Fruit fly (Drosophila melanogaster) whole organism, embryonic: Measurements from ENCODE around the gene CG11893.
A peak's percentile ranks its signal among the peaks of the same experiment; 100 is the strongest.

Experiments
- CG10431 ChIP-seq: fragments of 200-800 bp; sonication (Bioruptor generic); optimal IDR thresholded peaks from 3 replicates; lab custom pipeline; 2018; ENCODE audit warnings: missing biosample characterization, mild to moderate bottlenecking, missing genetic modification characterization
- CG10462 ChIP-seq: fragments of 200-800 bp; sonication (Bioruptor generic); optimal IDR thresholded peaks from 2 replicates; lab custom pipeline; 2016; ENCODE audit warnings: missing biosample characterization, missing genetic modification characterization
- CG12104 ChIP-seq: fragments of 200-800 bp; sonication (Bioruptor generic); optimal IDR thresholded peaks from 3 replicates; lab custom pipeline; 2016; ENCODE audit warnings: missing biosample characterization, missing genetic modification characterization
- CG12155 ChIP-seq: fragments of 200-800 bp; sonication (Bioruptor generic); optimal IDR thresholded peaks from 3 replicates; lab custom pipeline; 2016; ENCODE audit warnings: missing biosample characterization, missing genetic modification characterization
- CG12659 ChIP-seq: fragments of 200-800 bp; sonication (Bioruptor generic); optimal IDR thresholded peaks from 3 replicates; lab custom pipeline; 2017; ENCODE audit warnings: mild to moderate bottlenecking, missing biosample characterization, missing genetic modification reagents, missing genetic modification characterization
- CG15073 ChIP-seq: fragments of 200-800 bp; sonication (Bioruptor generic); optimal IDR thresholded peaks from 2 replicates; lab custom pipeline; 2016; ENCODE audit warnings: missing biosample characterization, missing genetic modification characterization
- CG17802 ChIP-seq: fragments of 200-800 bp; sonication (Bioruptor generic); optimal IDR thresholded peaks from 2 replicates; lab custom pipeline; 2018; ENCODE audit warnings: missing biosample characterization, mild to moderate bottlenecking, missing genetic modification characterization, moderate library complexity
- CG18764 ChIP-seq: fragments of 200-800 bp; sonication (Bioruptor generic); optimal IDR thresholded peaks from 3 replicates; lab custom pipeline; 2016; ENCODE audit warnings: missing biosample characterization, missing genetic modification characterization
- CG3163 ChIP-seq: fragments of 200-800 bp; sonication (Bioruptor generic); optimal IDR thresholded peaks from 3 replicates; lab custom pipeline; 2016; ENCODE audit warnings: missing biosample characterization, missing genetic modification characterization
- CG3281 ChIP-seq: fragments of 200-800 bp; sonication (Bioruptor generic); optimal IDR thresholded peaks from 3 replicates; lab custom pipeline; 2017; ENCODE audit warnings: missing biosample characterization, mild to moderate bottlenecking, missing genetic modification characterization
- CG34422 ChIP-seq: fragments of 200-800 bp; sonication (Bioruptor generic); IDR thresholded peaks from 3 replicates; pipeline ENCODE4 v1.3.6; 2022; ENCODE audit warnings: missing biosample characterization, missing genetic modification characterization
- CG3838 ChIP-seq: fragments of 200-800 bp; sonication (Bioruptor generic); optimal IDR thresholded peaks from 3 replicates; lab custom pipeline; 2016; ENCODE audit warnings: missing biosample characterization, missing genetic modification characterization
- CG4404 ChIP-seq: fragments of 200-800 bp; sonication (Bioruptor generic); IDR thresholded peaks from 2 replicates; pipeline ENCODE4 v1.3.6; 2022; ENCODE audit warnings: missing biosample characterization, missing genetic modification characterization
- CG4820 ChIP-seq: fragments of 200-800 bp; sonication (Bioruptor generic); optimal IDR thresholded peaks from 3 replicates; lab custom pipeline; 2016; ENCODE audit warnings: missing biosample characterization, missing genetic modification characterization
- CG4854 ChIP-seq: fragments of 200-800 bp; sonication (Bioruptor generic); optimal IDR thresholded peaks from 2 replicates; lab custom pipeline; 2016; ENCODE audit warnings: missing biosample characterization, missing genetic modification characterization, inconsistent platforms
- CG5180 ChIP-seq: fragments of 200-800 bp; sonication (Bioruptor generic); optimal IDR thresholded peaks from 3 replicates; lab custom pipeline; 2017; ENCODE audit warnings: missing biosample characterization, missing genetic modification characterization, mild to moderate bottlenecking, moderate library complexity, missing genetic modification reagents
- CG7963 ChIP-seq: fragments of 200-800 bp; sonication (Bioruptor generic); IDR thresholded peaks from 3 replicates; pipeline ENCODE4 v1.3.6; 2022; ENCODE audit warnings: missing biosample characterization, missing genetic modification characterization; ENCODE audit not compliant: partially characterized antibody
- CG8089 ChIP-seq: fragments of 200-800 bp; sonication (Bioruptor generic); optimal IDR thresholded peaks from 3 replicates; lab custom pipeline; 2016; ENCODE audit warnings: missing biosample characterization, missing genetic modification characterization
- Chrac-16 ChIP-seq: fragments of 200-800 bp; sonication (Bioruptor generic); optimal IDR thresholded peaks from 3 replicates; lab custom pipeline; 2016; ENCODE audit warnings: missing biosample characterization, missing genetic modification characterization
- CkIIα-i1 ChIP-seq: fragments of 200-800 bp; sonication (Bioruptor generic); IDR thresholded peaks from 2 replicates; pipeline ENCODE4 v1.3.6; 2022; ENCODE audit warnings: missing biosample characterization, missing genetic modification characterization
- Dbx ChIP-seq: fragments of 200-800 bp; sonication (Bioruptor generic); IDR thresholded peaks from 3 replicates; pipeline ENCODE4 v1.3.6; 2022; ENCODE audit warnings: missing biosample characterization, missing genetic modification characterization
- Ets97D ChIP-seq: fragments of 200-800 bp; sonication (Bioruptor generic); optimal IDR thresholded peaks from 3 replicates; lab custom pipeline; 2016; ENCODE audit warnings: missing biosample characterization, missing genetic modification characterization
- Fer2 ChIP-seq: fragments of 200-800 bp; sonication (Bioruptor generic); optimal IDR thresholded peaks from 2 replicates; lab custom pipeline; 2018; ENCODE audit warnings: missing biosample characterization, mild to moderate bottlenecking, missing genetic modification characterization, moderate library complexity
- HLH4C ChIP-seq: fragments of 200-800 bp; sonication (Bioruptor generic); IDR thresholded peaks from 3 replicates; pipeline ENCODE4 v1.3.6; 2022; ENCODE audit warnings: missing biosample characterization, missing genetic modification characterization; ENCODE audit not compliant: partially characterized antibody
- Meics ChIP-seq: fragments of 200-800 bp; sonication (Bioruptor generic); optimal IDR thresholded peaks from 2 replicates; lab custom pipeline; 2017; ENCODE audit warnings: missing biosample characterization, mild to moderate bottlenecking, missing genetic modification characterization
- NC2α ChIP-seq: fragments of 200-800 bp; sonication (Bioruptor generic); optimal IDR thresholded peaks from 2 replicates; lab custom pipeline; 2016; ENCODE audit warnings: missing biosample characterization, missing genetic modification characterization
- Poxn ChIP-seq: fragments of 200-800 bp; sonication (Bioruptor generic); IDR thresholded peaks from 2 replicates; pipeline ENCODE4 v1.3.6; 2022; ENCODE audit warnings: missing biosample characterization, missing genetic modification characterization
- Scr ChIP-seq: fragments of 200-800 bp; sonication (Bioruptor generic); IDR thresholded peaks from 2 replicates; pipeline ENCODE4 v1.3.6; 2022; ENCODE audit warnings: missing biosample characterization, missing genetic modification characterization; ENCODE audit not compliant: partially characterized antibody
- abd-A ChIP-seq: fragments of 200-800 bp; sonication (Bioruptor generic); optimal IDR thresholded peaks from 3 replicates; lab custom pipeline; 2019; ENCODE audit warnings: missing biosample characterization, mild to moderate bottlenecking, missing genetic modification characterization, moderate library complexity
- ara ChIP-seq: fragments of 200-800 bp; sonication (Bioruptor generic); IDR thresholded peaks from 2 replicates; pipeline ENCODE4 v1.3.6; 2022; ENCODE audit warnings: missing biosample characterization, missing genetic modification characterization
- bcd ChIP-seq: fragments of 200-800 bp; sonication (Bioruptor generic); optimal IDR thresholded peaks from 2 replicates; lab custom pipeline; 2017; ENCODE audit warnings: missing biosample characterization, mild to moderate bottlenecking, missing genetic modification characterization
- cg ChIP-seq: fragments of 200-800 bp; sonication (Bioruptor generic); optimal IDR thresholded peaks from 3 replicates; lab custom pipeline; 2019; ENCODE audit warnings: missing biosample characterization, mild to moderate bottlenecking, missing genetic modification characterization, moderate library complexity
- dimm ChIP-seq: fragments of 200-800 bp; sonication (Bioruptor generic); IDR thresholded peaks from 2 replicates; pipeline ENCODE4 v1.3.6; 2022; ENCODE audit warnings: missing biosample characterization, missing genetic modification characterization
- eyg ChIP-seq: fragments of 200-800 bp; sonication (Bioruptor generic); optimal IDR thresholded peaks from 3 replicates; lab custom pipeline; 2016; ENCODE audit warnings: missing biosample characterization, missing genetic modification characterization
- gfzf ChIP-seq: fragments of 200-800 bp; sonication (Bioruptor generic); optimal IDR thresholded peaks from 2 replicates; lab custom pipeline; 2016; ENCODE audit warnings: missing biosample characterization, mild to moderate bottlenecking, missing genetic modification characterization, moderate library complexity
- hb ChIP-seq: fragments of 200-800 bp; sonication (Bioruptor generic); IDR thresholded peaks from 3 replicates; pipeline ENCODE4 v1.3.6; 2022; ENCODE audit warnings: missing biosample characterization, missing genetic modification characterization; ENCODE audit not compliant: partially characterized antibody
- hkb ChIP-seq, 2 experiments: fragments of 200-800 bp in 1 of 2; fragments of >200 bp in 1 of 2; sonication (Bioruptor generic) in 1 of 2; IDR thresholded peaks in 1 of 2; optimal IDR thresholded peaks in 1 of 2; 2 replicates each; pipeline versions ENCODE4 v1.3.6 to Lab custom; 2017 to 2022; ENCODE audit warnings: missing biosample characterization in 1 of 2, missing genetic modification characterization in 1 of 2
- inv ChIP-seq: fragments of 200-800 bp; sonication (Bioruptor generic); IDR thresholded peaks from 2 replicates; pipeline ENCODE4 v1.3.6; 2022; ENCODE audit warnings: missing biosample characterization, missing genetic modification characterization; ENCODE audit not compliant: partially characterized antibody
- knrl ChIP-seq: fragments of 200-800 bp; sonication (Bioruptor generic); IDR thresholded peaks from 3 replicates; pipeline ENCODE4 v1.3.6; 2022; ENCODE audit warnings: missing biosample characterization, missing genetic modification characterization; ENCODE audit not compliant: partially characterized antibody
- lmd ChIP-seq: fragments of 200-800 bp; sonication (Bioruptor generic); IDR thresholded peaks from 2 replicates; pipeline ENCODE4 v1.3.6; 2022; ENCODE audit warnings: missing biosample characterization, missing genetic modification characterization
- oc ChIP-seq: fragments of 200-800 bp; sonication (Bioruptor generic); optimal IDR thresholded peaks from 2 replicates; lab custom pipeline; 2018; ENCODE audit warnings: missing biosample characterization, mild to moderate bottlenecking, missing genetic modification characterization, moderate library complexity
- odd ChIP-seq: fragments of 200-800 bp; sonication (Bioruptor generic); optimal IDR thresholded peaks from 2 replicates; lab custom pipeline; 2017; ENCODE audit warnings: missing biosample characterization, mild to moderate bottlenecking, missing genetic modification characterization
- ranshi ChIP-seq: fragments of 200-800 bp; sonication (Bioruptor generic); IDR thresholded peaks from 2 replicates; pipeline ENCODE4 v1.3.6; 2022; ENCODE audit warnings: missing biosample characterization, missing genetic modification characterization
- scrt ChIP-seq: fragments of 200-800 bp; sonication (Bioruptor generic); optimal IDR thresholded peaks from 2 replicates; lab custom pipeline; 2018; ENCODE audit warnings: missing biosample characterization, mild to moderate bottlenecking, missing genetic modification characterization, moderate library complexity
- sens ChIP-seq: fragments of 200-800 bp; sonication (Bioruptor generic); peaks from one replicate; lab custom pipeline; 2016; ENCODE audit warnings: missing biosample characterization, missing genetic modification characterization
- tna ChIP-seq: fragments of 200-800 bp; sonication (Bioruptor generic); IDR thresholded peaks from 2 replicates; pipeline ENCODE4 v1.3.6; 2022; ENCODE audit warnings: missing biosample characterization, missing genetic modification characterization; ENCODE audit not compliant: partially characterized antibody
- vnd ChIP-seq: fragments of 200-800 bp; sonication (Bioruptor generic); IDR thresholded peaks from 3 replicates; pipeline ENCODE4 v1.3.6; 2022; ENCODE audit warnings: missing biosample characterization, missing genetic modification characterization; ENCODE audit not compliant: partially characterized antibody
- z ChIP-seq: fragments of 200-800 bp; sonication (Bioruptor generic); IDR thresholded peaks from 3 replicates; pipeline ENCODE4 v1.3.6; 2022; ENCODE audit warnings: missing biosample characterization, missing genetic modification characterization
- zen ChIP-seq: fragments of 200-800 bp; sonication (Bioruptor generic); optimal IDR thresholded peaks from 3 replicates; lab custom pipeline; 2018; ENCODE audit warnings: missing biosample characterization, mild to moderate bottlenecking, missing genetic modification characterization, moderate library complexity

The CG11893 gene

DNA sequence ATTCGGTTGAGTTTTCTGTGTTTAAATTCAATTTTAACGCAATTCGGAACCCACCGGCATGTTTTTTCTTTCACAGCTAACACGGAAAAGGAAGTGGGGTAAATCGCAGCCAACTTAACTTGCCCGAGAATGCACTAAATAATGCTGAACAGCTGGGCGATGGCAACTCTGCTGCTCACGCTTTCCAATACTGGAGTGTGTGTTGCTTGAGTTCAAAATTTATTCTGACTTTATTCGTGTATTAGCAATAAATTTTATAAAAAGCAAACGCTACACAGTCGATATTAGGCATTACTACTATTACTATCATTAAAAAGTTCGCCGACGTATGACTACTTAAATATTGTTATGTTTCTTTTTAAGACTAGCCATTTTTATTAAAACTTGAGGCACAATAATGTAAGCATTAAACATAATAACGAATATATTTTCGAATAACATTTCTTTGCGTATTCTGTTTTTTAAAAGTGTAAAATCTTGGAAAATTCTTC is 42.3 kb upstream of the CG11893 start, which contains the start of the genes RpS27 and Nup37 (continued):
- peak; percentile 95 for TF ChIP-seq ara (GFP tag; lab: Robert Waterston, UW)
- no peak for TF ChIP-seq abd-A
- peak; percentile 98 for TF ChIP-seq NC2α (GFP tag; lab: Kevin White, UChicago)
- peak; percentile 99 for TF ChIP-seq odd (GFP tag; lab: Kevin White, UChicago)
- TF ChIP-seq CG18764 (GFP tag; lab: Kevin White, UChicago): peak; percentile 98
- 0 out of 3 replicates have a peak, but pooled peaks have one; percentile 44 for TF ChIP-seq knrl
- peak; percentile 89 for TF ChIP-seq CG4404 (GFP tag; lab: Robert Waterston, UW)
- TF ChIP-seq Poxn: peak; percentile 84
- peak; percentile 91 for TF ChIP-seq Chrac-16 (GFP tag; lab: Kevin White, UChicago)
- TF ChIP-seq CG10462 (GFP tag; lab: Kevin White, UChicago): peak; percentile 93
- peak; percentile 94 for TF ChIP-seq CG17802 (tag; lab: Kevin White, UChicago)
- TF ChIP-seq Scr (GFP tag; lab: Robert Waterston, UW): peak; percentile 41; the same call in 1 of the 2 replicates
- TF ChIP-seq cg (GFP tag; lab: Kevin White, UChicago): no peak
- peak; percentile 99 for TF ChIP-seq Meics
- TF ChIP-seq CG3281 (GFP tag; lab: Kevin White, UChicago): peak; percentile 99
- peak; percentile 97 for TF ChIP-seq CG34422 (GFP tag; lab: Robert Waterston, UW)
- TF ChIP-seq CG12155 (GFP tag; lab: Kevin White, UChicago): peak; percentile 93
- peak; percentile 99 for TF ChIP-seq sens
- peak; percentile 96 for TF ChIP-seq gfzf
- peak; percentile 99 for TF ChIP-seq CG12659 (GFP tag; lab: Kevin White, UChicago)
- TF ChIP-seq Dbx (GFP tag; lab: Robert Waterston, UW): peak; percentile 99
- TF ChIP-seq CG3838 (GFP tag; lab: Kevin White, UChicago): peak; percentile 98
- TF ChIP-seq CG3163 (GFP tag; lab: Kevin White, UChicago): peak; percentile 94
- TF ChIP-seq hb (GFP tag; lab: Robert Waterston, UW): no peak
- TF ChIP-seq CG4820 (GFP tag; lab: Kevin White, UChicago): peak; percentile 97
- TF ChIP-seq Fer2 (tag; lab: Kevin White, UChicago): peak; percentile 98
- peak; percentile 78 for TF ChIP-seq z (GFP tag; lab: Robert Waterston, UW)
- TF ChIP-seq CG10431: peak; percentile 98
- TF ChIP-seq CkIIα-i1 (GFP tag; lab: Robert Waterston, UW): peak; percentile 87; the same call in 1 of the 2 replicates
- no peak for TF ChIP-seq tna (GFP tag; lab: Robert Waterston, UW)
- TF ChIP-seq bcd (GFP tag; lab: Kevin White, UChicago): peak; percentile 100
- peak; percentile 96 for TF ChIP-seq scrt
- no peak for TF ChIP-seq vnd (GFP tag; lab: Robert Waterston, UW)
- peak; percentile 100 for TF ChIP-seq Ets97D
- TF ChIP-seq dimm: peak; percentile 92
- no peak for TF ChIP-seq CG7963 (GFP tag; lab: Robert Waterston, UW)
- TF ChIP-seq ranshi (GFP tag; lab: Robert Waterston, UW): peak; percentile 96
- peak; percentile 91 for TF ChIP-seq zen (tag; lab: Kevin White, UChicago)
- TF ChIP-seq lmd: peak; percentile 95
- TF ChIP-seq CG8089 (GFP tag; lab: Kevin White, UChicago): peak; percentile 99
- peak; percentile 99 for TF ChIP-seq CG12104 (GFP tag; lab: Kevin White, UChicago)
- no peak for TF ChIP-seq inv
- TF ChIP-seq CG15073 (GFP tag; lab: Kevin White, UChicago): peak; percentile 68
- TF ChIP-seq oc (tag; lab: Kevin White, UChicago): peak; percentile 92
- TF ChIP-seq CG4854 (GFP tag; lab: Kevin White, UChicago): peak; percentile 98
- peak; percentile 99 for TF ChIP-seq eyg
- peak; percentile 91 for TF ChIP-seq CG5180 (GFP tag; lab: Kevin White, UChicago)
- no peak for TF ChIP-seq HLH4C (GFP tag; lab: Robert Waterston, UW)
- no peak for TF ChIP-seq hkb (optimal IDR thresholded peaks at IDR 0.05; lab: Kevin White, UChicago)
- TF ChIP-seq hkb (GFP tag; IDR thresholded peaks at IDR 0.05; lab: Robert Waterston, UW): peak; percentile 94
